Fruit fly (Drosophila melanogaster) whole organism, embryonic: ENCODE results near the gene CG5500.

Source experiments
- Aef1 ChIP-seq: fragments of 200-800 bp; sonication (Bioruptor generic); IDR thresholded peaks from 3 replicates; pipeline ENCODE4 v1.3.6; 2022; ENCODE audit warnings: missing biosample characterization, missing genetic modification characterization
- Bdp1 ChIP-seq: fragments of 200-800 bp; sonication (Bioruptor generic); optimal IDR thresholded peaks from 3 replicates; lab custom pipeline; 2016; ENCODE audit warnings: missing biosample characterization, missing genetic modification characterization
- C15 ChIP-seq: fragments of 200-800 bp; sonication (Bioruptor generic); IDR thresholded peaks from 3 replicates; pipeline ENCODE4 v1.3.6; 2022; ENCODE audit warnings: missing biosample characterization, missing genetic modification characterization
- CG1024 ChIP-seq: fragments of 200-800 bp; sonication (Bioruptor generic); IDR thresholded peaks from 2 replicates; pipeline ENCODE4 v1.3.6; 2022; ENCODE audit warnings: missing biosample characterization, missing genetic modification characterization
- CG10431 ChIP-seq: fragments of 200-800 bp; sonication (Bioruptor generic); optimal IDR thresholded peaks from 3 replicates; lab custom pipeline; 2018; ENCODE audit warnings: missing biosample characterization, mild to moderate bottlenecking, missing genetic modification characterization
- CG10543 ChIP-seq: fragments of 200-800 bp; sonication (Bioruptor generic); optimal IDR thresholded peaks from 3 replicates; lab custom pipeline; 2017; ENCODE audit warnings: missing biosample characterization, mild to moderate bottlenecking, missing genetic modification characterization, moderate library complexity
- CG10565 ChIP-seq: fragments of 200-800 bp; sonication (Bioruptor generic); optimal IDR thresholded peaks from 3 replicates; lab custom pipeline; 2016; ENCODE audit warnings: missing biosample characterization, mild to moderate bottlenecking, missing genetic modification characterization
- CG11560 ChIP-seq: fragments of 200-800 bp; sonication (Bioruptor generic); IDR thresholded peaks from 3 replicates; pipeline ENCODE4 v1.3.6; 2022; ENCODE audit warnings: missing biosample characterization, missing genetic modification characterization
- CG12071 ChIP-seq: fragments of 200-800 bp; sonication (Bioruptor generic); optimal IDR thresholded peaks from 3 replicates; lab custom pipeline; 2018; ENCODE audit warnings: missing biosample characterization, mild to moderate bottlenecking, missing genetic modification characterization
- CG12219 ChIP-seq: fragments of 200-800 bp; sonication (Bioruptor generic); optimal IDR thresholded peaks from 3 replicates; lab custom pipeline; 2018; ENCODE audit warnings: missing biosample characterization, mild to moderate bottlenecking, missing genetic modification characterization
- CG13775 ChIP-seq: fragments of 200-800 bp; sonication (Bioruptor generic); optimal IDR thresholded peaks from 3 replicates; lab custom pipeline; 2017; ENCODE audit warnings: missing biosample characterization, mild to moderate bottlenecking, missing genetic modification characterization
- CG14667 ChIP-seq: fragments of 200-800 bp; sonication (Bioruptor generic); IDR thresholded peaks from 2 replicates; pipeline ENCODE4 v1.3.6; 2022; ENCODE audit warnings: missing biosample characterization, missing genetic modification characterization
- CG1647 ChIP-seq: fragments of 200-800 bp; sonication (Bioruptor generic); optimal IDR thresholded peaks from 3 replicates; lab custom pipeline; 2016; ENCODE audit warnings: missing biosample characterization, missing genetic modification characterization
- CG16779 ChIP-seq: fragments of 200-800 bp; sonication (Bioruptor generic); IDR thresholded peaks from 2 replicates; pipeline ENCODE4 v1.3.6; 2022; ENCODE audit warnings: missing biosample characterization, missing genetic modification characterization
- CG33557 ChIP-seq: fragments of 200-800 bp; sonication (Bioruptor generic); optimal IDR thresholded peaks from 2 replicates; lab custom pipeline; 2019; ENCODE audit warnings: missing biosample characterization, mild to moderate bottlenecking, missing genetic modification characterization, moderate library complexity
- CG34422 ChIP-seq: fragments of 200-800 bp; sonication (Bioruptor generic); IDR thresholded peaks from 3 replicates; pipeline ENCODE4 v1.3.6; 2022; ENCODE audit warnings: missing biosample characterization, missing genetic modification characterization
- CG3726 ChIP-seq: fragments of 200-800 bp; sonication (Bioruptor generic); IDR thresholded peaks from 3 replicates; pipeline ENCODE4, ENCODE4 v1.3.6; 2022; ENCODE audit warnings: missing biosample characterization, missing genetic modification characterization
- CG4424 ChIP-seq: fragments of 200-800 bp; sonication (Bioruptor generic); optimal IDR thresholded peaks from 3 replicates; lab custom pipeline; 2016; ENCODE audit warnings: missing biosample characterization, missing genetic modification characterization
- CG5180 ChIP-seq: fragments of 200-800 bp; sonication (Bioruptor generic); optimal IDR thresholded peaks from 3 replicates; lab custom pipeline; 2017; ENCODE audit warnings: missing biosample characterization, missing genetic modification characterization, mild to moderate bottlenecking, moderate library complexity, missing genetic modification reagents
- CG6689 ChIP-seq: fragments of 200-800 bp; sonication (Bioruptor generic); IDR thresholded peaks from 2 replicates; pipeline ENCODE4 v1.3.6; 2022; ENCODE audit warnings: missing biosample characterization, missing genetic modification characterization
- CG7745 ChIP-seq: fragments of 200-800 bp; sonication (Bioruptor generic); optimal IDR thresholded peaks from 2 replicates; lab custom pipeline; 2018; ENCODE audit warnings: missing biosample characterization, mild to moderate bottlenecking, missing genetic modification characterization, moderate library complexity
- D19A ChIP-seq: fragments of 200-800 bp; optimal IDR thresholded peaks from 3 replicates; lab custom pipeline; 2019; ENCODE audit warnings: missing biosample characterization, mild to moderate bottlenecking, missing genetic modification characterization, moderate library complexity
- Deaf1 ChIP-seq: fragments of 200-800 bp; optimal IDR thresholded peaks from 3 replicates; lab custom pipeline; 2019; ENCODE audit warnings: missing biosample characterization, mild to moderate bottlenecking, missing genetic modification characterization, moderate library complexity
- Doc2 ChIP-seq: fragments of 200-800 bp; sonication (Bioruptor generic); IDR thresholded peaks from 2 replicates; pipeline ENCODE4 v1.3.6; 2022; ENCODE audit warnings: missing biosample characterization, missing genetic modification characterization
- Fer3 ChIP-seq: fragments of 200-800 bp; sonication (Bioruptor generic); optimal IDR thresholded peaks from 2 replicates; lab custom pipeline; 2018; ENCODE audit warnings: missing biosample characterization, mild to moderate bottlenecking, missing genetic modification characterization, moderate library complexity
- GATAe ChIP-seq: fragments of 200-800 bp; sonication (Bioruptor generic); conservative IDR thresholded peaks from 2 replicates; pipeline ENCODE4 v1.3.6; 2022; ENCODE audit warnings: missing biosample characterization, missing genetic modification characterization
- Gug ChIP-seq: fragments of 200-800 bp; sonication (Bioruptor generic); IDR thresholded peaks from 4 replicates; pipeline ENCODE4 v1.3.6; 2022; ENCODE audit warnings: missing biosample characterization, missing genetic modification characterization
- HLH3B ChIP-seq: fragments of 200-800 bp; sonication (Bioruptor generic); IDR thresholded peaks from 2 replicates; pipeline ENCODE4 v1.3.6; 2022; ENCODE audit warnings: missing biosample characterization, missing genetic modification characterization
- Hand ChIP-seq: fragments of 200-800 bp; sonication (Bioruptor generic); optimal IDR thresholded peaks from 2 replicates; lab custom pipeline; 2017; ENCODE audit warnings: mild to moderate bottlenecking, missing biosample characterization, missing genetic modification reagents, missing genetic modification characterization
- Hr78 ChIP-seq, 2 experiments: fragments of 200-800 bp in 1 of 2; fragments of >200 bp in 1 of 2; sonication (Bioruptor generic) in 1 of 2; optimal IDR thresholded peaks; 2 replicates each; lab custom pipeline; 2017 to 2019; ENCODE audit warnings: missing biosample characterization in 2 of 2, missing genetic modification characterization in 2 of 2, mild to moderate bottlenecking in 1 of 2, moderate library complexity in 1 of 2
- Nf-YB ChIP-seq: fragments of 200-800 bp; sonication (Bioruptor generic); optimal IDR thresholded peaks from 3 replicates; lab custom pipeline; 2019; ENCODE audit warnings: missing biosample characterization, mild to moderate bottlenecking, missing genetic modification characterization, moderate library complexity
- YL-1 ChIP-seq: fragments of 200-800 bp; sonication (Bioruptor generic); optimal IDR thresholded peaks from 3 replicates; lab custom pipeline; 2017; ENCODE audit warnings: missing biosample characterization, mild to moderate bottlenecking, missing genetic modification characterization
- abd-A ChIP-seq: fragments of 200-800 bp; sonication (Bioruptor generic); optimal IDR thresholded peaks from 3 replicates; lab custom pipeline; 2019; ENCODE audit warnings: missing biosample characterization, mild to moderate bottlenecking, missing genetic modification characterization, moderate library complexity
- cato ChIP-seq: fragments of 200-800 bp; sonication (Bioruptor generic); optimal IDR thresholded peaks from 2 replicates; lab custom pipeline; 2016; ENCODE audit warnings: missing biosample characterization, missing genetic modification characterization, borderline replicate concordance
- crol ChIP-seq: fragments of 200-800 bp; sonication (Bioruptor generic); IDR thresholded peaks from 2 replicates; pipeline ENCODE4 v1.3.6; 2022; ENCODE audit warnings: missing biosample characterization, missing genetic modification characterization
- da ChIP-seq: fragments of 200-800 bp; sonication (Bioruptor generic); optimal IDR thresholded peaks from 2 replicates; lab custom pipeline; 2016; ENCODE audit warnings: missing biosample characterization, missing genetic modification characterization
- dan ChIP-seq: fragments of 200-800 bp; sonication (Bioruptor generic); IDR thresholded peaks from 2 replicates; pipeline ENCODE4 v1.3.6; 2022; ENCODE audit warnings: missing biosample characterization, missing genetic modification characterization
- dati ChIP-seq: fragments of 200-800 bp; sonication (Bioruptor generic); IDR thresholded peaks from 2 replicates; pipeline ENCODE4 v1.3.6; 2022; ENCODE audit warnings: missing biosample characterization, missing genetic modification characterization
- gcm ChIP-seq: fragments of 200-800 bp; sonication (Bioruptor generic); optimal IDR thresholded peaks from 2 replicates; lab custom pipeline; 2019; ENCODE audit warnings: missing biosample characterization, mild to moderate bottlenecking, missing genetic modification characterization, moderate library complexity
- grn ChIP-seq: fragments of 200-800 bp; sonication (Bioruptor generic); optimal IDR thresholded peaks from 3 replicates; lab custom pipeline; 2017; ENCODE audit warnings: missing biosample characterization, missing genetic modification characterization
- hth ChIP-seq: fragments of >200 bp; optimal IDR thresholded peaks from 2 replicates; lab custom pipeline; 2017; ENCODE audit warnings: inconsistent platforms
- nerfin-1 ChIP-seq: fragments of 200-800 bp; sonication (Bioruptor generic); optimal IDR thresholded peaks from 3 replicates; lab custom pipeline; 2019; ENCODE audit warnings: missing biosample characterization, mild to moderate bottlenecking, missing genetic modification characterization, moderate library complexity
- nerfin-2 ChIP-seq: fragments of 200-800 bp; sonication (Bioruptor generic); IDR thresholded peaks from 2 replicates; pipeline ENCODE4 v1.3.6; 2022; ENCODE audit warnings: missing biosample characterization, missing genetic modification characterization; ENCODE audit not compliant: partially characterized antibody
- nmo ChIP-seq: fragments of 200-800 bp; sonication (Bioruptor generic); optimal IDR thresholded peaks from 2 replicates; lab custom pipeline; 2018; ENCODE audit warnings: missing biosample characterization, mild to moderate bottlenecking, missing genetic modification characterization, moderate library complexity
- onecut ChIP-seq: fragments of 200-800 bp; sonication (Bioruptor generic); IDR thresholded peaks from 2 replicates; pipeline ENCODE4 v1.3.6; 2022; ENCODE audit warnings: missing biosample characterization, missing genetic modification characterization
- otp ChIP-seq: fragments of 200-800 bp; sonication (Bioruptor generic); IDR thresholded peaks from 3 replicates; pipeline ENCODE4, ENCODE4 v1.3.6; 2022; ENCODE audit warnings: missing biosample characterization, missing genetic modification characterization
- rib ChIP-seq: fragments of 200-800 bp; sonication (Bioruptor generic); IDR thresholded peaks from 2 replicates; pipeline ENCODE4 v1.3.6; 2022; ENCODE audit warnings: missing biosample characterization, missing genetic modification characterization
- run ChIP-seq: fragments of 200-800 bp; sonication (Bioruptor generic); optimal IDR thresholded peaks from 3 replicates; lab custom pipeline; 2018; ENCODE audit warnings: missing biosample characterization, mild to moderate bottlenecking, missing genetic modification characterization
- shn ChIP-seq: fragments of 200-800 bp; sonication (Bioruptor generic); optimal IDR thresholded peaks from 3 replicates; lab custom pipeline; 2016; ENCODE audit warnings: missing biosample characterization, missing genetic modification characterization
- tap ChIP-seq: fragments of 200-800 bp; optimal IDR thresholded peaks from 3 replicates; lab custom pipeline; 2019; ENCODE audit warnings: missing biosample characterization, mild to moderate bottlenecking, missing genetic modification characterization, moderate library complexity
- z ChIP-seq: fragments of 200-800 bp; sonication (Bioruptor generic); IDR thresholded peaks from 3 replicates; pipeline ENCODE4 v1.3.6; 2022; ENCODE audit warnings: missing biosample characterization, missing genetic modification characterization

The CG5500 gene

dm6 chr3R:26923830-26924333 lies 47.5 kb downstream of the CG5500 start (continued):
- TF ChIP-seq otp (GFP tag; lab: Robert Waterston, UW) (no peak), grn (GFP tag; lab: Kevin White, UChicago) (no peak), rib (GFP tag; lab: Robert Waterston, UW) (no peak), dati (no peak), CG10431 (GFP tag; lab: Kevin White, UChicago) (no peak), Hand (no peak), tap (tag; lab: Kevin White, UChicago) (peak; percentile 28), abd-A (tag; lab: Kevin White, UChicago) (no peak), dan (GFP tag; lab: Robert Waterston, UW) (no peak), CG14667 (GFP tag; lab: Robert Waterston, UW) (no peak), hth (lab: Kevin White, UChicago) (no peak), cato (GFP tag; lab: Kevin White, UChicago) (no peak), CG10565 (GFP tag; lab: Kevin White, UChicago) (no peak), da (GFP tag; lab: Kevin White, UChicago) (no peak), crol (GFP tag; lab: Robert Waterston, UW) (no peak), CG5180 (peak; percentile 65), CG10543 (GFP tag; lab: Kevin White, UChicago) (peak; percentile 38), nerfin-2 (no peak), Nf-YB (GFP tag; lab: Kevin White, UChicago) (no peak), YL-1 (no peak), CG6689 (GFP tag; lab: Robert Waterston, UW) (0 out of 2 replicates have a peak, but pooled peaks have one; percentile 26), run (peak; percentile 67), nmo (GFP tag; lab: Kevin White, UChicago) (peak; percentile 50), CG12071 (GFP tag; lab: Kevin White, UChicago) (peak; percentile 53), Aef1 (GFP tag; lab: Robert Waterston, UW) (no peak), CG33557 (peak; percentile 22), CG1024 (GFP tag; lab: Robert Waterston, UW) (no peak), Doc2 (no peak), Gug (GFP tag; lab: Robert Waterston, UW) (no peak), GATAe (GFP tag; lab: Robert Waterston, UW) (no peak), CG13775 (GFP tag; lab: Kevin White, UChicago) (no peak), CG4424 (peak; percentile 48), Hr78 (GFP tag; optimal IDR thresholded peaks at IDR 0.05; lab: Kevin White, UChicago) (peak in 1 of 2 experiments; percentile 43), HLH3B (GFP tag; lab: Robert Waterston, UW) (peak; percentile 28; the same call in 1 of the 2 replicates), CG1647 (GFP tag; lab: Kevin White, UChicago) (peak; percentile 23), CG11560 (tag; lab: Robert Waterston, UW) (no peak), CG3726 (no peak), CG16779 (GFP tag; lab: Robert Waterston, UW) (no peak), CG7745 (tag; lab: Kevin White, UChicago) (no peak), nerfin-1 (tag; lab: Kevin White, UChicago) (peak; percentile 45), z (no peak), CG34422 (GFP tag; lab: Robert Waterston, UW) (0 out of 3 replicates have a peak, but pooled peaks have one; percentile 36), CG12219 (no peak), gcm (GFP tag; lab: Kevin White, UChicago) (peak; percentile 40), Fer3 (tag; lab: Kevin White, UChicago) (peak; percentile 53), C15 (GFP tag; lab: Robert Waterston, UW) (0 out of 3 replicates have a peak, but pooled peaks have one; percentile 54), shn (GFP tag; lab: Kevin White, UChicago) (no peak), Deaf1 (tag; lab: Kevin White, UChicago) (no peak), Bdp1 (GFP tag; lab: Kevin White, UChicago) (no peak), D19A (tag; lab: Kevin White, UChicago) (no peak), onecut (0 out of 2 replicates have a peak, but pooled peaks have one; percentile 33)
